Fruit fly (Drosophila melanogaster): ENCODE measurements around the gene CG11899.

CG11899 gene

dm6 chr3R:29214262-29214661 is 14.0 kb downstream of the CG11899 start:
- TF ChIP-seq Dll (optimal IDR thresholded peaks at IDR 0.05) (peak; percentile 51), pan (optimal IDR thresholded peaks at IDR 0.05) (no peak), CG8478 (optimal IDR thresholded peaks at IDR 0.05) (no peak), EcR (GFP tag; optimal IDR thresholded peaks at IDR 0.05) (peak in 1 of 2 experiments; percentile 90), usp (GFP tag; optimal IDR thresholded peaks at IDR 0.05) (no peak)

dm6 chr3R:29214982-29215533 is 14.8 kb downstream of the CG11899 start:
- TF ChIP-seq psq (optimal IDR thresholded peaks at IDR 0.05): no peak
- TF ChIP-seq usp (GFP tag; optimal IDR thresholded peaks at IDR 0.05): no peak
- no peak for TF ChIP-seq CG8478 (optimal IDR thresholded peaks at IDR 0.05)
- no peak for TF ChIP-seq EcR (GFP tag; optimal IDR thresholded peaks at IDR 0.05)
- TF ChIP-seq pan (optimal IDR thresholded peaks at IDR 0.05): no peak
- no peak for TF ChIP-seq Dll (optimal IDR thresholded peaks at IDR 0.05)

dm6 chr3R:29215652-29216483 is 15.6 kb downstream of the CG11899 start:
- TF ChIP-seq psq (optimal IDR thresholded peaks at IDR 0.05) (no peak), EcR (GFP tag; optimal IDR thresholded peaks at IDR 0.05) (no peak), usp (GFP tag; optimal IDR thresholded peaks at IDR 0.05) (no peak), Dll (optimal IDR thresholded peaks at IDR 0.05) (no peak), CG8478 (optimal IDR thresholded peaks at IDR 0.05) (no peak), pan (optimal IDR thresholded peaks at IDR 0.05) (no peak)

- TF ChIP-seq EcR (GFP tag; optimal IDR thresholded peaks at IDR 0.05) (no peak), pan (optimal IDR thresholded peaks at IDR 0.05) (no peak), CG8478 (optimal IDR thresholded peaks at IDR 0.05) (no peak), Dll (optimal IDR thresholded peaks at IDR 0.05) (no peak), psq (optimal IDR thresholded peaks at IDR 0.05) (no peak), usp (GFP tag; optimal IDR thresholded peaks at IDR 0.05) (no peak)
These were observed 16.2 kb downstream of the CG11899 start for dm6 chr3R:29216484-29216863.

dm6 chr3R:29217309-29217708 is 17.1 kb downstream of the CG11899 start:
- TF ChIP-seq Dll (optimal IDR thresholded peaks at IDR 0.05): no peak
- TF ChIP-seq CG8478 (optimal IDR thresholded peaks at IDR 0.05): no peak
- no peak for TF ChIP-seq EcR (GFP tag; optimal IDR thresholded peaks at IDR 0.05)
- no peak for TF ChIP-seq psq (optimal IDR thresholded peaks at IDR 0.05)
- no peak for TF ChIP-seq pan (optimal IDR thresholded peaks at IDR 0.05)
- TF ChIP-seq usp (GFP tag; optimal IDR thresholded peaks at IDR 0.05): no peak

- TF ChIP-seq Dll (optimal IDR thresholded peaks at IDR 0.05) (no peak), EcR (GFP tag; optimal IDR thresholded peaks at IDR 0.05) (no peak), pan (optimal IDR thresholded peaks at IDR 0.05) (no peak), usp (GFP tag; optimal IDR thresholded peaks at IDR 0.05) (no peak), psq (optimal IDR thresholded peaks at IDR 0.05) (no peak), CG8478 (optimal IDR thresholded peaks at IDR 0.05) (no peak)
These were observed 17.7 kb downstream of the CG11899 start for dm6 chr3R:29218001-29218400.

dm6 chr3R:29219948-29220347 is 19.7 kb downstream of the CG11899 start, which contains the start of gene eEF1gamma:
eEF1gamma (plus strand) TSS chr3R:29220172.
- no peak for TF ChIP-seq usp (GFP tag; optimal IDR thresholded peaks at IDR 0.05)
- TF ChIP-seq pan (optimal IDR thresholded peaks at IDR 0.05): no peak
- TF ChIP-seq psq (optimal IDR thresholded peaks at IDR 0.05): no peak
- no peak for TF ChIP-seq CG8478 (optimal IDR thresholded peaks at IDR 0.05)
- TF ChIP-seq Dll (optimal IDR thresholded peaks at IDR 0.05): no peak
- TF ChIP-seq EcR (GFP tag; optimal IDR thresholded peaks at IDR 0.05): no peak

dm6 chr3R:29220585-29220984 is 20.3 kb downstream of the CG11899 start:
- TF ChIP-seq usp (GFP tag; optimal IDR thresholded peaks at IDR 0.05) (no peak), CG8478 (optimal IDR thresholded peaks at IDR 0.05) (no peak), Dll (optimal IDR thresholded peaks at IDR 0.05) (no peak), EcR (GFP tag; optimal IDR thresholded peaks at IDR 0.05) (no peak), psq (optimal IDR thresholded peaks at IDR 0.05) (no peak), pan (optimal IDR thresholded peaks at IDR 0.05) (no peak)

- no peak for TF ChIP-seq CG8478 (optimal IDR thresholded peaks at IDR 0.05)
- TF ChIP-seq pan (optimal IDR thresholded peaks at IDR 0.05): no peak
- no peak for TF ChIP-seq Dll (optimal IDR thresholded peaks at IDR 0.05)
- TF ChIP-seq EcR (GFP tag; optimal IDR thresholded peaks at IDR 0.05): no peak
- no peak for TF ChIP-seq usp (GFP tag; optimal IDR thresholded peaks at IDR 0.05)
- no peak for TF ChIP-seq psq (optimal IDR thresholded peaks at IDR 0.05)
These were observed 20.9 kb downstream of the CG11899 start for dm6 chr3R:29221168-29221567.

- TF ChIP-seq EcR (GFP tag; optimal IDR thresholded peaks at IDR 0.05) (no peak), CG8478 (optimal IDR thresholded peaks at IDR 0.05) (no peak), Dll (optimal IDR thresholded peaks at IDR 0.05) (no peak), psq (optimal IDR thresholded peaks at IDR 0.05) (no peak), pan (optimal IDR thresholded peaks at IDR 0.05) (no peak), usp (GFP tag; optimal IDR thresholded peaks at IDR 0.05) (no peak)
These were observed 22.9 kb downstream of the CG11899 start, which contains the start of the genes Cisd2 and Brd8 for dm6 chr3R:29222891-29223842. Cisd2 (minus strand) TSS chr3R:29223428. Brd8 (plus strand) TSS chr3R:29223485.

- TF ChIP-seq Dll (optimal IDR thresholded peaks at IDR 0.05) (no peak), usp (GFP tag; optimal IDR thresholded peaks at IDR 0.05) (no peak), pan (optimal IDR thresholded peaks at IDR 0.05) (no peak), CG8478 (optimal IDR thresholded peaks at IDR 0.05) (no peak), EcR (GFP tag; optimal IDR thresholded peaks at IDR 0.05) (no peak)
These were observed 27.5 kb downstream of the CG11899 start, which contains the start of gene CG14507 for dm6 chr3R:29227675-29228211. CG14507 (minus strand) TSS chr3R:29227725.

Data from whole organism.